Fruit fly (Drosophila melanogaster): ENCODE measurements around the gene Gas41.

Gene Gas41

DNA sequence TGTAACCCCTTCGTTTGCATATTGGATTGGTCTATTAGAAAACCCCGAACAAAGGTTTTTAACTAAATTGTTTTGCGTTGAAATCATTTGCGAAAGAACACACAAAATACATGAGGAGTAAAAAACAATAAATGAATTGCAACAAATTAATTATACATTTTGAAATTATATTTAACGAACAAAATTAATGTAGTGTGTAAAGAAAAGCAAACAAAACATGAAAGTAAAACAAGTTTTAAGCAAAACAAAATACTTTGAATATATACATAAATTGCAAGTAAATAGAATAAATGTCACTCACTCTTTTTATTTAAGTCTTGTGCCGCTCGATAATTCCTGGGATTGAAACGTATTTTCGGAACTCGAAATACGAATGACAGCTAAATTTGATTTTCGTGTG lies 18.2 kb downstream of the Gas41 start, which contains the start of gene CG43232:
Gene CG43232, plus strand, starts transcription at position 301 of the 400 bp plus-strand sequence.
- TF ChIP-seq CG6276 (GFP tag; optimal IDR thresholded peaks at IDR 0.05), result no peak
- TF ChIP-seq CG8319 (GFP tag; optimal IDR thresholded peaks at IDR 0.05), result no peak
- no peak for TF ChIP-seq CG3032 (tag; optimal IDR thresholded peaks at IDR 0.05)
- no peak for TF ChIP-seq CG1621 (tag; optimal IDR thresholded peaks at IDR 0.05)
- no peak for TF ChIP-seq svp (GFP tag)
- no peak for TF ChIP-seq CG16779 (tag; optimal IDR thresholded peaks at IDR 0.05)
- no peak for TF ChIP-seq dac (GFP tag; optimal IDR thresholded peaks at IDR 0.05)
- TF ChIP-seq fd85E (GFP tag; optimal IDR thresholded peaks at IDR 0.05), result no peak
- no peak for TF ChIP-seq achi (GFP tag; optimal IDR thresholded peaks at IDR 0.05)
- TF ChIP-seq Gug (GFP tag; IDR thresholded peaks at IDR 0.05), result no peak
- TF ChIP-seq CG11902 (GFP tag; optimal IDR thresholded peaks at IDR 0.05), result no peak
- no peak for TF ChIP-seq CG11762 (GFP tag; optimal IDR thresholded peaks at IDR 0.05; ENCODE audit: insufficient read depth)
- TF ChIP-seq CG6792 (GFP tag; optimal IDR thresholded peaks at IDR 0.05), result no peak
- TF ChIP-seq CG15336 (GFP tag; IDR thresholded peaks at IDR 0.05), result no peak
- TF ChIP-seq Hr39 (GFP tag; optimal IDR thresholded peaks at IDR 0.05), result no peak
- TF ChIP-seq Sox14 (GFP tag; optimal IDR thresholded peaks at IDR 0.05), result no peak
- no peak for TF ChIP-seq dsx (GFP tag; optimal IDR thresholded peaks at IDR 0.05; ENCODE audit: poor library complexity, severe bottlenecking)
- no peak for TF ChIP-seq Hr4 (GFP tag; optimal IDR thresholded peaks at IDR 0.05)
- TF ChIP-seq CG6163 (GFP tag; IDR thresholded peaks at IDR 0.05), result no peak

DNA sequence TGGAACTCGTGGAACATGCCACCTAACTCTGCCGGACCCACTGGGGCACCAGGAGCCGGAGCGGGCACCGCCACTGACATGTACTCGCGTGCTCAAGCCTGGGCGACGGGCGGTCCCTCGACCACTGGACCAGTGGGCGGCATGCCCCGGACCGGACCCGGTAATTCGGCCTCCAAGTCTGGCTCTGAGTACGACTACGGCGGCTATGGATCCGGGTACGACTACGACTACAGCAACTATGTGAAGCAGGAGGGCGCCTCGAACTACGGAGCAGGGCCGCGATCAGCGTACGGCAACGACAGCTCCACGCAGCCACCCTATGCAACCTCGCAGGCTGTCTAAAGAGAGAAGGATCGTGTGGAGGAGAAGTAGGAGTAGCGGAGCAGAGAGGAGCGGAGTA lies 24.9 kb downstream of the Gas41 start:
- TF ChIP-seq CG11762 (GFP tag; optimal IDR thresholded peaks at IDR 0.05; ENCODE audit: insufficient read depth), result no peak
- TF ChIP-seq Sox14 (GFP tag; optimal IDR thresholded peaks at IDR 0.05), result no peak

DNA sequence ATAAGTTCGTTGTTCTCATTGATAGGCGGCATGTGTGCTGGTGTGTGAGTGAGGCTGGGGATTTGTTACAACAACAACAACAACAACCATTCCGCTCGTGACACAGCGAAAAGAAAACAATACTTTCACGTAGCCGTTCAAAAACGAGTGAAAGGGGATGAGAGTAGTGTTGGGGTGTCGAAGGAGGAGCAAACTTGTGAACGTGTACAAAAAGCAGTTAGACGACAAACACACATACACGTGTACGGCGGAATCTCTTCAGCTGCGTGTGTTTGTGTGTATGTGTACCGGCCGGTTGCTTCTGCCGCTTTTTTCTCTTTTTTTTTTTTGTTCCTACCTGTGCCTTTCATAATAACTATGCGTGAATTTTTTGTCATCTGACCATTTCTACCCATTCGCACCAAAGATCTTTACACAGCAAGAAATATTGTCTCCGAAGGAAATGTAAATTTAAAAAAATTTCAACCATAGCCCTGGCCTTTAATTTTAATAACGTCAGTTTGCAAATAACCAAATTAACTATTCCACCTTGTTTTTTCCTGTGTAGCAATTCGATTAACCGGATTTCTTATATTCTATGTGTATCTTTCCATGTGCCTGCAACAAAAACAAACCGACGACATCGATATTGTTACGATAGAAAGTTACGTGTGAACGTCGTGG lies 27.8 kb downstream of the Gas41 start:
- TF ChIP-seq CG15336 (GFP tag; IDR thresholded peaks at IDR 0.05), result peak; percentile 92
- peak; percentile 66 for TF ChIP-seq vri (GFP tag; optimal IDR thresholded peaks at IDR 0.05)
- TF ChIP-seq CG6808 (GFP tag; optimal IDR thresholded peaks at IDR 0.05), result peak; percentile 68
- peak; percentile 83 for TF ChIP-seq Ets96B (tag; optimal IDR thresholded peaks at IDR 0.05)
- TF ChIP-seq Hr4 (GFP tag; optimal IDR thresholded peaks at IDR 0.05), result peak; percentile 92
- peak; percentile 55 for TF ChIP-seq CG11902 (GFP tag; optimal IDR thresholded peaks at IDR 0.05)
- TF ChIP-seq CG9139 (GFP tag; optimal IDR thresholded peaks at IDR 0.05), result peak; percentile 51
- peak; percentile 64 to 77 for TF ChIP-seq salr (GFP tag; optimal IDR thresholded peaks at IDR 0.05)
- peak; percentile 84 for TF ChIP-seq achi (GFP tag; optimal IDR thresholded peaks at IDR 0.05)
- no peak for TF ChIP-seq CG16779 (tag; optimal IDR thresholded peaks at IDR 0.05)
- TF ChIP-seq CG3032 (tag; optimal IDR thresholded peaks at IDR 0.05), result peak; percentile 78
- peak; percentile 75 for TF ChIP-seq Blimp-1 (GFP tag; optimal IDR thresholded peaks at IDR 0.05)
- peak; percentile 80 for TF ChIP-seq CG31627 (GFP tag; optimal IDR thresholded peaks at IDR 0.05)
- TF ChIP-seq CG11294 (GFP tag; IDR thresholded peaks at IDR 0.05), result no peak; the same call in 1 of the 2 replicates
- TF ChIP-seq Hr38 (GFP tag; optimal IDR thresholded peaks at IDR 0.05), result peak; percentile 41
- TF ChIP-seq CG34406 (GFP tag; optimal IDR thresholded peaks at IDR 0.05), result peak; percentile 71
- TF ChIP-seq Eip78C (GFP tag), result peak; percentile 97
- TF ChIP-seq Sox14 (GFP tag; optimal IDR thresholded peaks at IDR 0.05), result peak; percentile 84
- TF ChIP-seq CG10669 (GFP tag; optimal IDR thresholded peaks at IDR 0.05), result peak; percentile 80
- TF ChIP-seq fd59A (GFP tag; optimal IDR thresholded peaks at IDR 0.05), result no peak
- peak; percentile 85 for TF ChIP-seq CG10631 (GFP tag; optimal IDR thresholded peaks at IDR 0.05)
- TF ChIP-seq CG8632 (GFP tag; optimal IDR thresholded peaks at IDR 0.05), result peak; percentile 64
- TF ChIP-seq fd85E (GFP tag; optimal IDR thresholded peaks at IDR 0.05), result no peak
- TF ChIP-seq Smox (GFP tag; optimal IDR thresholded peaks at IDR 0.05), result no peak
- no peak for TF ChIP-seq spab (GFP tag; optimal IDR thresholded peaks at IDR 0.05)
- TF ChIP-seq CG3919 (GFP tag; optimal IDR thresholded peaks at IDR 0.05), result no peak
- TF ChIP-seq CG8119 (GFP tag; IDR thresholded peaks at IDR 0.05), result no peak; the same call in 2 of the 3 replicates
- no peak; the same call in 1 of the 3 replicates for TF ChIP-seq CG6163 (GFP tag; IDR thresholded peaks at IDR 0.05)
- peak; percentile 81 for TF ChIP-seq topi (GFP tag; optimal IDR thresholded peaks at IDR 0.05)
- TF ChIP-seq net (GFP tag; optimal IDR thresholded peaks at IDR 0.05), result no peak
- TF ChIP-seq ss (GFP tag; optimal IDR thresholded peaks at IDR 0.05), result peak in 1 of 2 experiments; percentile 58
- no peak; the same call in 2 of the 3 replicates for TF ChIP-seq eg (GFP tag; IDR thresholded peaks at IDR 0.05)
- peak; percentile 72 for TF ChIP-seq Met (GFP tag; optimal IDR thresholded peaks at IDR 0.05)
- TF ChIP-seq Sox15 (GFP tag; optimal IDR thresholded peaks at IDR 0.05), result peak; percentile 48
- TF ChIP-seq pdm3 (GFP tag; optimal IDR thresholded peaks at IDR 0.05), result peak; percentile 87
- peak; percentile 70 for TF ChIP-seq Lpt (GFP tag; optimal IDR thresholded peaks at IDR 0.05)
